Worm (Caenorhabditis elegans) whole organism, midembryonic: ENCODE data around the gene T10D4.15.

Source experiments
- T22C8.4 ChIP-seq: fragments of 200-800 bp; sonication (Bioruptor generic); IDR thresholded peaks from 2 replicates; pipeline ENCODE4 v1.3.6; 2022; ENCODE audit warnings: missing genetic modification characterization, missing compliant biosample characterization
- klf-2 ChIP-seq: fragments of 200-800 bp; sonication (Bioruptor generic); conservative IDR thresholded peaks from 2 replicates; pipeline ENCODE4 v1.3.6; 2022; ENCODE audit warnings: missing genetic modification reagents, missing genetic modification characterization, missing compliant biosample characterization
- ref-1 ChIP-seq: fragments of 200-800 bp; sonication (Bioruptor generic); conservative IDR thresholded peaks from 2 replicates; pipeline ENCODE4 v1.3.6; 2022; ENCODE audit warnings: missing genetic modification reagents, missing genetic modification characterization, missing compliant biosample characterization
- tab-1 ChIP-seq: fragments of 200-800 bp; sonication (Bioruptor generic); IDR thresholded peaks from 2 replicates; pipeline ENCODE4 v1.3.6; 2022; ENCODE audit warnings: missing genetic modification characterization, missing compliant biosample characterization
- ztf-23 ChIP-seq: fragments of 200-800 bp; sonication (Bioruptor generic); IDR thresholded peaks from 2 replicates; pipeline ENCODE4 v1.3.6; 2022; ENCODE audit warnings: missing genetic modification reagents, missing genetic modification characterization, missing compliant biosample characterization
- ztf-29 ChIP-seq: fragments of 200-800 bp; sonication (Bioruptor generic); IDR thresholded peaks from 2 replicates; pipeline ENCODE4 v1.3.6; 2022; ENCODE audit warnings: missing genetic modification reagents, missing genetic modification characterization, missing compliant biosample characterization

DNA sequence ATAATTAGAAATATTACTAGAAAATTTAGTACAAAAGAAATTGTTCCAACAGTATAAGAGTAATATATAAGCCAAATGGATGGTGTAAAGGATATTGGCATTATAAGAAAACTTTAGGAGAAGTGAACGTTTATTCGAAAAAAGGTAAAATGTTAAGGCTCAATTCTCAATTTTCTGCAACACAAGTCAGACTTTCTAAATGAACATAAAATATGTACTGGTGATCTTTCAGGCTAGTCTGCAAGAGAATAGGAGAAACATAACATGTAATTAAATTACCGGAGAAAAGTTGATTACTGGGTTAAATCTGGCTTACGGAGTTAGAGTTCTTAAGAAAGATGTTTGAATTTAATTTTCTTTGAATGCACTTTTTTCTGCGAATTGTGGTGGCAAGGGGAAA, 10.8 kb downstream of the T10D4.15 start, which contains the start of gene sri-33:
- no peak for TF ChIP-seq klf-2
- TF ChIP-seq ztf-23 (GFP tag; lab: Robert Waterston, UW) = no peak
- no peak for TF ChIP-seq T22C8.4 (GFP tag; lab: Robert Waterston, UW)
- no peak for TF ChIP-seq ztf-29 (GFP tag; lab: Robert Waterston, UW)
- no peak for TF ChIP-seq tab-1
- no peak for TF ChIP-seq ref-1
